Worm (Caenorhabditis elegans): ENCODE results near the gene ssu-1.

The ssu-1 gene

DNA sequence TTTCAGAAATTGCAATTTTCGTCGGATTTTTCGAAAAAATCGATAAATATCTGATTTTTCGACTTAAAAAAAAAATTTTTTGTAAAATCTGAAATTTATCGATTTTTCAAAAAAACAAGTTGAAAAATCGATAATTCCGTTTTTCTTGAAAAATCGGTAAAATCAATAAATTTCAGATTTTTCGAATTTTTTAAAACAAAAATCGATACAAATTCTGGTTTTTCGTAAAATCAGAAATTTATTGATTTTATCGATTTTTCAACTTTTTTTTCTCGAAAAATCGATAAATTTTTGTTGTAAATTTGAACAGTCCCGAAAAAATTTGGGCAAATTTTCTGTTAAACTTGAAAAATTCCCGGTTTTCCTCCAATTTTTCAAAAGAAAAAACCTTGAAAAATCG lies 28.6 kb downstream of the ssu-1 start:
- TF ChIP-seq hmg-11 (tag; optimal IDR thresholded peaks at IDR 0.05), result no peak
- no peak for TF ChIP-seq nhr-76 (tag; optimal IDR thresholded peaks at IDR 0.05)
- TF ChIP-seq ceh-28 (tag; optimal IDR thresholded peaks at IDR 0.05), result peak; percentile 94
- no peak for TF ChIP-seq lsy-12 (tag; optimal IDR thresholded peaks at IDR 0.05)
- no peak for TF ChIP-seq lin-15B (tag; optimal IDR thresholded peaks at IDR 0.05)

DNA sequence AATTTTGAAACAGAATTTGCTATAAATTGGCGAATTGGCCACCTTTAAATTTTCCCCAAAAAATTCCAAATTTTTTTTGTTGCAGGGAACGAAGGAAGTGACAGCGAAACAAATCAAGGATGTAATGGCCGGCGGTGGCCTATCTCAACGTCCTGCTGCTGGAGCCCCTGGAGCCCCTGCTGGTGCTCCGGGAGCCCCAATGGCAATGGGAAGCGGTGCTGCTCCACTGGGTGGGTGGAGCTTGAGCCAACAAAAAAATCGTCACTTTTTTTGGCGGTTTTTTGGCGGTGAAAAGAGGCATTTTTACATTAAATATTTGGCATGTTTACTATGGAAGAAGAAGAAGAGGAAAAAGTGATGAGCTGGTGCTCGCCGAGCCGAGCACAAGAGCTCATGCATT lies 35.9 kb downstream of the ssu-1 start:
- TF ChIP-seq nhr-12 (tag; optimal IDR thresholded peaks at IDR 0.05) (no peak), nhr-76 (tag; optimal IDR thresholded peaks at IDR 0.05) (no peak), ztf-4 (tag; optimal IDR thresholded peaks at IDR 0.05) (no peak), skn-1 (tag; optimal IDR thresholded peaks at IDR 0.05) (no peak), tbx-2 (tag; optimal IDR thresholded peaks at IDR 0.05) (no peak), fos-1 (tag; optimal IDR thresholded peaks at IDR 0.05) (no peak), elt-1 (tag; optimal IDR thresholded peaks at IDR 0.05) (no peak), nhr-43 (tag; optimal IDR thresholded peaks at IDR 0.05; ENCODE audit: poor library complexity, severe bottlenecking) (no peak)

DNA sequence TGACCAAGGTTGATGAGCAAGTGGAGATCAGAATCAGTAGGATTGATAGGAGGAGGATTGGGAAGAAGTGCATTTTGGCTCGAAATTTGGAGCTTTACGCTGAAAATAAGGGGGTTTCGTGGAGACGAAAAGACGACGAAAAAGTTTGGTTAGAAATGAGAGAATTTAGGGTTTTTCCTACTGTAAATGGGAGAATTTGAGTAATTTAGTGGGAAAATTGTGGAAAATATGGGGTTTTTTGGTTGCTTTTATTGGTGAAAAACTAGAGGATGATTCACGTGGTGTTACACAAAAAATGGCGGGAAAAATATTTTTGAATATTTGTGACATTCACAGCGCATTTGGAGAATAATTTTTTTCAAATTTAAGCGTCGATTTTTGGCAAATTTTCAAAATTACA lies 38.2 kb downstream of the ssu-1 start, which contains the start of gene nlp-69:
nlp-69 (minus strand) TSS at position 101 of the 400 bp plus-strand sequence.
- TF ChIP-seq pha-4 (tag; optimal IDR thresholded peaks at IDR 0.05) (no peak), elt-2 (tag; optimal IDR thresholded peaks at IDR 0.05) (no peak), ceh-82 (tag; optimal IDR thresholded peaks at IDR 0.05) (no peak), eor-1 (tag; optimal IDR thresholded peaks at IDR 0.05) (no peak), nhr-12 (tag; optimal IDR thresholded peaks at IDR 0.05) (no peak), aly-2 (tag; optimal IDR thresholded peaks at IDR 0.05) (no peak), nfya-1 (tag; optimal IDR thresholded peaks at IDR 0.05; ENCODE audit: insufficient read depth) (no peak), skn-1 (tag; optimal IDR thresholded peaks at IDR 0.05) (no peak), ztf-4 (tag; optimal IDR thresholded peaks at IDR 0.05) (no peak), lsy-12 (tag; optimal IDR thresholded peaks at IDR 0.05) (no peak), fkh-10 (GFP tag; optimal IDR thresholded peaks at IDR 0.05) (no peak), nhr-67 (tag; optimal IDR thresholded peaks at IDR 0.05) (no peak), elt-1 (tag; optimal IDR thresholded peaks at IDR 0.05) (no peak), ama-1 (optimal IDR thresholded peaks at IDR 0.05) (no peak), R02D3.7 (tag; optimal IDR thresholded peaks at IDR 0.05) (no peak), nhr-28 (tag; optimal IDR thresholded peaks at IDR 0.05) (no peak), lin-15B (tag; optimal IDR thresholded peaks at IDR 0.05) (no peak), nhr-43 (tag; optimal IDR thresholded peaks at IDR 0.05; ENCODE audit: poor library complexity, severe bottlenecking) (no peak), ZK546.5 (tag; optimal IDR thresholded peaks at IDR 0.05) (no peak)

DNA sequence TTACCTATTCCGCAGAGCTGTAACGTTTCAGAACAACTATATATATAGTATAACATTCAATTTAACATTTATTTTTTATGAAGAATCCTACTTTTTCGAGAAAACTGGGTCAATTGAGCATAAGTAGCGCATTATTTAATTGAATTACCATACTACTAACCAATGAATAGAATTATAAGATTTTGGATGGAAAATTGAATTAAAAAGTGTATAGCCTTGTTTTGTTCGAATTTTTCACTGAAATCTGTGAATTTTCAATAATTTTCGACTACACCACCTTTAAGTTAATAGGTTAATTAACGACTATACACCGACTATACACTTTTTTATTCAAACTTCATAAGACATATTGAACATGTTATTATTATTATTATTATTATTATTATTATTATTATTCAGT lies 39.1 kb downstream of the ssu-1 start:
- TF ChIP-seq aly-2 (tag; optimal IDR thresholded peaks at IDR 0.05), result no peak
- TF ChIP-seq snpc-4 (tag; optimal IDR thresholded peaks at IDR 0.05), result no peak
- no peak for TF ChIP-seq nhr-77 (tag; optimal IDR thresholded peaks at IDR 0.05)
- no peak for TF ChIP-seq zag-1 (tag; optimal IDR thresholded peaks at IDR 0.05)

DNA sequence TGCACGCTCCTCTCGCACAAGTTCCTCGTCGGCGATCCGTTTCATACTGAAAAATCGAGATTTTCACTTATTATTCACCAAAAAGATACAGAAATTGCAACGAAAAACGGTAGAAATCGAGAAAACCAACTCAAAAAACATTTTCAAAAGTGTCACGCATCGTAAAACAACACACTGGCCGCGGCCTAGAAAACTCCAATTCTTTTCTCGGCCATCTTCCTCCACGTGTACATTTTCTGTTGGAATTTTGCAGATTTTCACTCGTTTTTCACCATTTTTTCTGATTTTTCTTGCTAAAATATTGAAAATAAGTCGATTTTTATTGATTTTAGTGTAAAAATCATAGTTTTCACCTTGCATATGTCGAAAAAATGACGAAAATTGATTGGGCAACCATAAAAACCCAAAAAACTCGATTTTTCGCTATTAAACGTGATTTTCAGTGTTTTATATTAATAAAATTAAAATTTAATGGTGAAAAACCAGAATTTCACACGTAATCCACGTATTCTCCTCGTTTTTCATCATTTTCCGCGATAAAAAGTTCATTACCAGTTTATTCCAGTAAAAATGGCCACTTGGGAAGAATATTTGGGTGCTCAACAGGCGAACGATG lies 42.3 kb downstream of the ssu-1 start, which contains the start of the genes dcs-1 and sec-23:
dcs-1 (minus strand) TSS at position 46 of the 616 bp plus-strand sequence.
sec-23 (plus strand) TSS at position 566 of the 616 bp plus-strand sequence.
- TF ChIP-seq egl-5 (tag; optimal IDR thresholded peaks at IDR 0.05) (no peak), lin-15B (tag; optimal IDR thresholded peaks at IDR 0.05) (peak; percentile 28), hmg-11 (tag; optimal IDR thresholded peaks at IDR 0.05) (peak; percentile 15), unc-39 (tag; optimal IDR thresholded peaks at IDR 0.05) (no peak), pha-4 (tag; optimal IDR thresholded peaks at IDR 0.05) (peak; percentile 32)

DNA sequence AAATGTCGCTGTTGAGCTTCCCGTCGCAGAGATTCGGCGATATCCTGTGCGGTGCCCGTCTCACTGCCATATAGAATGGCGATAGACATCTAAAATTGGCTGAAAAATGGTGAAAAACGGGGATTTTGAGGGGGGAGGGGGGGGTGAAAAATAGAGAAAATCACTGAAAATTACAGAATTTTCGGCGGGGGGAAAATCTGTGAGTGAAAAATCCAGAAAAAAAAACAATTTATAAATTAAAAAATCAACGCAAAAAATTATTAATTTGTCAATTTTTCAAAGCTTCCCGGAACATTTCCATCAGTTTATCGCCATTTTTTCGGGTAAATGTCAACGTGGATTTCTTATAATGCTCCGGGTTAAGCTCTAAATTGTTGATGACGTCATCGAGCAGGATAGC lies 45.4 kb downstream of the ssu-1 start, which contains the start of gene fre-1:
fre-1 (minus strand) TSS at position 101 of the 400 bp plus-strand sequence.
- TF ChIP-seq snpc-4 (tag; optimal IDR thresholded peaks at IDR 0.05), result no peak
- TF ChIP-seq elt-2 (tag; optimal IDR thresholded peaks at IDR 0.05), result no peak
- no peak for TF ChIP-seq nfya-1 (tag; optimal IDR thresholded peaks at IDR 0.05; ENCODE audit: insufficient read depth)
- TF ChIP-seq pha-4 (tag; optimal IDR thresholded peaks at IDR 0.05), result no peak
- no peak for TF ChIP-seq nhr-76 (tag; optimal IDR thresholded peaks at IDR 0.05)
- no peak for TF ChIP-seq fos-1 (tag; optimal IDR thresholded peaks at IDR 0.05)
- TF ChIP-seq R02D3.7 (tag; optimal IDR thresholded peaks at IDR 0.05), result no peak
- TF ChIP-seq ceh-82 (tag; optimal IDR thresholded peaks at IDR 0.05), result no peak
- no peak for TF ChIP-seq tbx-2 (tag; optimal IDR thresholded peaks at IDR 0.05)
- no peak for TF ChIP-seq nhr-77 (tag; optimal IDR thresholded peaks at IDR 0.05)
- no peak for TF ChIP-seq egl-27 (tag; optimal IDR thresholded peaks at IDR 0.05)
- TF ChIP-seq jun-1 (tag; optimal IDR thresholded peaks at IDR 0.05), result no peak

Data from whole organism, L3 larva.